Worm (Caenorhabditis elegans) whole organism, L3 larva: ENCODE measurements around the gene gkow-1.

ENCODE experiments used
- R02D3.7 ChIP-seq: fragments of 150-350 bp; optimal IDR thresholded peaks from 2 replicates; lab custom pipeline; 2014; ENCODE audit warnings: missing biosample characterization, missing genetic modification characterization
- ZK546.5 ChIP-seq: sonication (generic microtip); optimal IDR thresholded peaks from 2 replicates; lab custom pipeline; 2017; ENCODE audit warnings: missing biosample characterization, missing genetic modification characterization
- aly-2 ChIP-seq: fragments of 150-350 bp; optimal IDR thresholded peaks from 2 replicates; lab custom pipeline; 2014; ENCODE audit warnings: missing biosample characterization, missing genetic modification characterization
- ama-1 ChIP-seq: fragments of 150-350 bp; optimal IDR thresholded peaks from 2 replicates; lab custom pipeline; 2018
- ceh-28 ChIP-seq: fragments of 150-350 bp; optimal IDR thresholded peaks from 2 replicates; lab custom pipeline; 2014; ENCODE audit warnings: missing biosample characterization, missing genetic modification reagents, missing genetic modification characterization
- ceh-9 ChIP-seq: sonication (generic microtip); optimal IDR thresholded peaks from 2 replicates; lab custom pipeline; 2018; ENCODE audit warnings: missing biosample characterization, missing genetic modification characterization
- egl-5 ChIP-seq: fragments of 150-350 bp; optimal IDR thresholded peaks from 2 replicates; lab custom pipeline; 2017; ENCODE audit warnings: missing biosample characterization, missing genetic modification reagents, missing genetic modification characterization, inconsistent platforms
- elt-1 ChIP-seq: fragments of 150-350 bp; optimal IDR thresholded peaks from 2 replicates; lab custom pipeline; 2014; ENCODE audit warnings: missing biosample characterization, missing genetic modification characterization
- elt-2 ChIP-seq: sonication (generic microtip); optimal IDR thresholded peaks from 2 replicates; lab custom pipeline; 2016; ENCODE audit warnings: missing genetic modification reagents, mild to moderate bottlenecking, missing genetic modification characterization, missing compliant biosample characterization
- elt-3 ChIP-seq, 3 experiments: fragments of 150-350 bp in 1 of 3; sonication (generic microtip) in 2 of 3; optimal IDR thresholded peaks; 2 replicates in 2 of 3; 4 replicates in 1 of 3; lab custom pipeline; 2014 to 2017; ENCODE audit warnings: missing biosample characterization in 3 of 3, missing genetic modification characterization in 3 of 3
- fkh-10 ChIP-seq: sonication (generic microtip); optimal IDR thresholded peaks from 2 replicates; lab custom pipeline; 2017; ENCODE audit warnings: missing biosample characterization, missing genetic modification reagents, missing genetic modification characterization
- fkh-2 ChIP-seq: fragments of 150-350 bp; optimal IDR thresholded peaks from 2 replicates; lab custom pipeline; 2014; ENCODE audit warnings: missing biosample characterization, missing genetic modification reagents, missing genetic modification characterization
- hmg-11 ChIP-seq: sonication (generic microtip); optimal IDR thresholded peaks from 2 replicates; lab custom pipeline; 2016; ENCODE audit warnings: missing genetic modification characterization, missing compliant biosample characterization
- jun-1 ChIP-seq: fragments of 150-350 bp; optimal IDR thresholded peaks from 2 replicates; lab custom pipeline; 2014; ENCODE audit warnings: missing biosample characterization, missing genetic modification reagents, missing genetic modification characterization
- lin-15B ChIP-seq: fragments of 150-350 bp; optimal IDR thresholded peaks from 2 replicates; lab custom pipeline; 2014; ENCODE audit warnings: missing biosample characterization, missing genetic modification characterization
- lin-39 ChIP-seq: fragments of 150-350 bp; optimal IDR thresholded peaks from 2 replicates; lab custom pipeline; 2018; ENCODE audit warnings: missing biosample characterization, missing genetic modification reagents, missing genetic modification characterization
- lsy-12 ChIP-seq: sonication (generic microtip); optimal IDR thresholded peaks from 2 replicates; lab custom pipeline; 2016; ENCODE audit warnings: mild to moderate bottlenecking, missing genetic modification characterization, missing compliant biosample characterization
- mml-1 ChIP-seq: fragments of 150-350 bp; sonication (generic microtip); optimal IDR thresholded peaks from 3 replicates; lab custom pipeline; 2014; ENCODE audit warnings: missing biosample characterization, missing genetic modification characterization
- nfya-1 ChIP-seq: sonication (generic microtip); optimal IDR thresholded peaks from 2 replicates; lab custom pipeline; 2017; ENCODE audit warnings: missing genetic modification characterization, mild to moderate bottlenecking, missing compliant biosample characterization, antibody characterized with exemption, moderate library complexity; ENCODE audit not compliant: insufficient read depth
- nhr-11 ChIP-seq: fragments of 150-350 bp; optimal IDR thresholded peaks from 2 replicates; lab custom pipeline; 2014; ENCODE audit warnings: missing biosample characterization, missing genetic modification characterization
- nhr-23 ChIP-seq: fragments of 150-350 bp; optimal IDR thresholded peaks from 2 replicates; lab custom pipeline; 2014; ENCODE audit warnings: missing biosample characterization, missing genetic modification reagents, missing genetic modification characterization
- nhr-237 ChIP-seq: fragments of 150-350 bp; optimal IDR thresholded peaks from 2 replicates; lab custom pipeline; 2014; ENCODE audit warnings: missing biosample characterization, missing genetic modification characterization
- nhr-25 ChIP-seq: sonication (generic microtip); optimal IDR thresholded peaks from 2 replicates; lab custom pipeline; 2017; ENCODE audit warnings: missing biosample characterization, missing genetic modification characterization
- nhr-28 ChIP-seq: fragments of 150-350 bp; optimal IDR thresholded peaks from 2 replicates; lab custom pipeline; 2014; ENCODE audit warnings: missing biosample characterization, missing genetic modification characterization
- nhr-67 ChIP-seq: fragments of 150-350 bp; optimal IDR thresholded peaks from 2 replicates; lab custom pipeline; 2014; ENCODE audit warnings: missing biosample characterization, missing genetic modification characterization
- nhr-77 ChIP-seq: fragments of 150-350 bp; optimal IDR thresholded peaks from 2 replicates; lab custom pipeline; 2014; ENCODE audit warnings: missing biosample characterization, missing genetic modification characterization
- pha-4 ChIP-seq: fragments of 150-350 bp; optimal IDR thresholded peaks from 2 replicates; lab custom pipeline; 2014; ENCODE audit warnings: missing biosample characterization, missing genetic modification reagents, missing genetic modification characterization
- sea-2 ChIP-seq: fragments of 150-350 bp; sonication (generic microtip); optimal IDR thresholded peaks from 4 replicates; lab custom pipeline; 2014; ENCODE audit warnings: missing biosample characterization, missing genetic modification reagents, missing genetic modification characterization
- snpc-4 ChIP-seq: fragments of 150-350 bp; optimal IDR thresholded peaks from 2 replicates; lab custom pipeline; 2014; ENCODE audit warnings: missing biosample characterization, missing genetic modification characterization
- unc-62 ChIP-seq: fragments of 150-350 bp; sonication (generic microtip); optimal IDR thresholded peaks from 4 replicates; lab custom pipeline; 2014; ENCODE audit warnings: missing biosample characterization, missing genetic modification reagents, missing genetic modification characterization
- zag-1 ChIP-seq: fragments of 150-350 bp; optimal IDR thresholded peaks from 2 replicates; lab custom pipeline; 2014; ENCODE audit warnings: missing biosample characterization, missing genetic modification characterization
- ztf-4 ChIP-seq: fragments of 150-350 bp; optimal IDR thresholded peaks from 2 replicates; lab custom pipeline; 2014; ENCODE audit warnings: missing biosample characterization, missing genetic modification characterization

gkow-1 gene

ce11 chrIV:10357842-10358241, at the start of gene gkow-1:
TSS of gene gkow-1 (plus strand) at chrIV:10358142.
- TF ChIP-seq lsy-12 (no peak), aly-2 (tag; lab: Kevin White, UChicago) (no peak), egl-5 (tag; lab: Kevin White, UChicago) (no peak), nhr-11 (tag; lab: Kevin White, UChicago) (no peak), nhr-237 (no peak), hmg-11 (no peak), snpc-4 (tag; lab: Kevin White, UChicago) (no peak), elt-1 (tag; lab: Kevin White, UChicago) (no peak), sea-2 (GFP tag; lab: Kevin White, UChicago) (no peak), elt-2 (tag; lab: Kevin White, UChicago) (no peak), mml-1 (tag; lab: Kevin White, UChicago) (no peak), lin-15B (tag; lab: Kevin White, UChicago) (no peak), ama-1 (lab: Kevin White, UChicago) (no peak), nhr-77 (no peak), unc-62 (GFP tag; lab: Kevin White, UChicago) (no peak), nfya-1 (tag; lab: Kevin White, UChicago) (no peak)

ce11 chrIV:10310329-10310728, 47.6 kb upstream of the gkow-1 start, which contains the start of gene R09E10.8:
TSS of gene R09E10.8 (minus strand) at chrIV:10310429.
- TF ChIP-seq elt-3 (tag; optimal IDR thresholded peaks at IDR 0.05; lab: Kevin White, UChicago) (no peak), lin-15B (tag; lab: Kevin White, UChicago) (no peak), snpc-4 (tag; lab: Kevin White, UChicago) (no peak), ceh-9 (tag; lab: Kevin White, UChicago) (no peak), fkh-2 (tag; lab: Kevin White, UChicago) (no peak), egl-5 (tag; lab: Kevin White, UChicago) (no peak), nfya-1 (tag; lab: Kevin White, UChicago) (no peak), ztf-4 (tag; lab: Kevin White, UChicago) (no peak), hmg-11 (no peak), nhr-23 (tag; lab: Kevin White, UChicago) (no peak), nhr-67 (no peak), zag-1 (tag; lab: Kevin White, UChicago) (no peak), lsy-12 (no peak), mml-1 (tag; lab: Kevin White, UChicago) (no peak), lin-39 (tag; lab: Kevin White, UChicago) (no peak), ama-1 (lab: Kevin White, UChicago) (no peak), nhr-25 (no peak), fkh-10 (GFP tag; lab: Kevin White, UChicago) (no peak)

DNA sequence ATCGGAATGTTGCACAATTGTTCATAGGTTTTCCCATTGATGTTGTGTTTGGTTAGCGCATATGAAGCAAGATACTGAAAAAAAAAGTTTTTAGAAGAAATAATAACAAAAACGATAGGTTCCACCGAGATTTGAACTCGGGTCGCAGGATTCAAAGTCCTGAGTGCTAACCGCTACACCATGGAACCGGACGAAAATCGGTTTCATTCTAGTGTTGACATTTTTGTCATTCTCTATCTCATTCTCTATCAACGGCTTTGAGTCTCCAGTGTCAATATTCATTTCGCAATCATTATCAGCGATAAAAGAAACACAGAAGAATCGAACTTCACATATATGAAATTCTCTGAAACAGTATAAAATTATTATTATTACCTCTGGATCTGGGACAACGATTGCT, 46.8 kb upstream of the gkow-1 start:
- TF ChIP-seq nhr-11 (tag; lab: Kevin White, UChicago) (no peak), ceh-28 (tag; lab: Kevin White, UChicago) (no peak), jun-1 (tag; lab: Kevin White, UChicago) (no peak), nhr-67 (no peak), zag-1 (tag; lab: Kevin White, UChicago) (no peak), nhr-28 (no peak)
- TF ChIP-seq, all 47 proteins: peak for 0

ce11 chrIV:10313565-10313964, 44.4 kb upstream of the gkow-1 start, which contains the start of gene acs-18:
TSS of gene acs-18 (minus strand) at chrIV:10313665.
- TF ChIP-seq unc-62 (GFP tag; lab: Kevin White, UChicago) (no peak), ZK546.5 (tag; lab: Kevin White, UChicago) (no peak), ama-1 (lab: Kevin White, UChicago) (no peak), nhr-77 (no peak)

- TF ChIP-seq R02D3.7 (no peak), zag-1 (tag; lab: Kevin White, UChicago) (no peak), pha-4 (tag; lab: Kevin White, UChicago) (no peak), lin-15B (tag; lab: Kevin White, UChicago) (no peak), nhr-23 (tag; lab: Kevin White, UChicago) (no peak), ceh-28 (tag; lab: Kevin White, UChicago) (no peak), aly-2 (tag; lab: Kevin White, UChicago) (no peak), sea-2 (GFP tag; lab: Kevin White, UChicago) (no peak), fkh-2 (tag; lab: Kevin White, UChicago) (no peak)
- TF ChIP-seq, all 47 proteins: peak for 0
Measured at ce11 chrIV:10318199-10318598, 39.7 kb upstream of the gkow-1 start, which contains the start of gene R09E10.2. TSS of gene R09E10.2 (minus strand) at chrIV:10318299.
